Worm (Caenorhabditis elegans): ENCODE results near the gene str-37.

Gene str-37

DNA sequence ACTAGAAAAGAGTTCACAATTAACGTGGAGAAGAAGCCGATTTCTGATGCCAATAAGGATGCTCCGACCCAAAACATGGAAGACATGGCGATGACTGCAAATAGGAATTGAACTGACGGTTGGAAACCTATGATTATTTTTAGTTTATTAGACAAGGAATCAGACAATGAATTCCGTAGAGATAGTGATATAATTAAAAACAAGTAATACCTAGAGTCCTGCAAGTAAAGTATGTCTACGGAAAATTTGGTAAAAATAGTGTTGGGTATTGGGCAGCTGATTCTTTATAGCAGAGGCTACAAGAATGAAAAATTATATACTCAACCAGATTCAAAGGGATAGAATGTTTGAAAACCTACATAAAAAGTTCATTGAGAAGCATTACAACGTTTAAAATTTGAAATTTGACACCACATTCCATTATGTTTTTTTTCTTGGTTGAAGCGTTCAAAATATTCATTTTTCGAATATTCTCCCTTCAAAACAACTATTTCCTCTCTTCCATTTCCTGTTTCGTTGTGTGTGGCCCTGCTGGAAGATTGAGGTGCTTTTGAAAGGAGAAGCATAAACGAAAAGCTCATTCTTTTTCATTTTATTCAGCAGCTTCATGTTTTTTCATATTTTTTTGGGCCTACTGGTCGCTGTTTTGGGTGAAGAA lies 12.2 kb downstream of the str-37 start, which contains the start of the genes str-4 and lgc-48:
TSS of gene str-4 (minus strand) at position 101 of the 658 bp plus-strand sequence.
TSS of gene lgc-48 (plus strand) at position 608 of the 658 bp plus-strand sequence.
- TF ChIP-seq F55B11.4 (tag; optimal IDR thresholded peaks at IDR 0.05; ENCODE audit: borderline replicate concordance, insufficient read depth) (no peak), tbx-9 (tag; optimal IDR thresholded peaks at IDR 0.05; ENCODE audit: borderline replicate concordance) (no peak), dox-1 (GFP tag; IDR thresholded peaks at IDR 0.05) (no peak), ccch-3 (GFP tag; optimal IDR thresholded peaks at IDR 0.05) (no peak), tbp1 (GFP tag; optimal IDR thresholded peaks at IDR 0.05) (no peak), snpc-1.3 (tag; optimal IDR thresholded peaks at IDR 0.05; ENCODE audit: insufficient read depth) (no peak), nfya-2 (GFP tag; IDR thresholded peaks at IDR 0.05) (no peak)

DNA sequence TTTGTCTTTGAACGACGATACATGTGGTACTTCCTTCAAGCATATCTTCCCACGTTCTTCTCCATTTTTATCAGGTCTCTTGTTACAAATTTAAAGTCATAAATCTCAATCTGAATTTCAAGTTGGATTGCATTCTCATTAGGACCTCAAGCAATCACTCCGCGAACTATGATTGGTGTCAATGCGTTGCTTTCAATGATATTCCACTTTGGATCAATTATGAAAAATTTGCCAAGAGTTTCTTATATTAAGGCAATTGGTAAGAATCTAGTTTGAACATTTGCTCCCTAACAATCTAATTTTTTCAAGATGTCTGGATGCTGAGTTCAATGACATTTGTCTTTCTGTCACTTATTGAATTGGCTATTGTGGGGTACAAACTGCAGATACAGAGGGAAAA lies 14.7 kb downstream of the str-37 start:
- TF ChIP-seq pbrm-1 (GFP tag; IDR thresholded peaks at IDR 0.05) = no peak
- TF ChIP-seq atf-7 (tag; optimal IDR thresholded peaks at IDR 0.05) = no peak
- no peak for TF ChIP-seq attf-3 (GFP tag; conservative IDR thresholded peaks at IDR 0.05)
- no peak for TF ChIP-seq hrde-1 (tag; optimal IDR thresholded peaks at IDR 0.05; ENCODE audit: borderline replicate concordance)
- TF ChIP-seq attf-5 (GFP tag; optimal IDR thresholded peaks at IDR 0.05) = no peak
- no peak for TF ChIP-seq F49E8.2 (tag; optimal IDR thresholded peaks at IDR 0.05; ENCODE audit: insufficient read depth)
- TF ChIP-seq ztf-3 (GFP tag; optimal IDR thresholded peaks at IDR 0.05) = no peak
- TF ChIP-seq dpl-1 (GFP tag; optimal IDR thresholded peaks at IDR 0.05) = no peak
- TF ChIP-seq lin-40 (tag; optimal IDR thresholded peaks at IDR 0.05) = no peak
- TF ChIP-seq ztf-26 (tag; optimal IDR thresholded peaks at IDR 0.05) = no peak
- TF ChIP-seq K12H6.12 (tag; optimal IDR thresholded peaks at IDR 0.05) = no peak
- no peak for TF ChIP-seq ets-4 (GFP tag; optimal IDR thresholded peaks at IDR 0.05)
- no peak for TF ChIP-seq nhr-90 (tag; optimal IDR thresholded peaks at IDR 0.05)
- no peak for TF ChIP-seq Y53F4B.3 (GFP tag; IDR thresholded peaks at IDR 0.05)
- no peak for TF ChIP-seq efl-1 (GFP tag; optimal IDR thresholded peaks at IDR 0.05)
- TF ChIP-seq T07F8.4 (tag; optimal IDR thresholded peaks at IDR 0.05) = no peak
- no peak for TF ChIP-seq rpc-1 (optimal IDR thresholded peaks at IDR 0.05)
- TF ChIP-seq rpc-1 (tag; optimal IDR thresholded peaks at IDR 0.05) = no peak

DNA sequence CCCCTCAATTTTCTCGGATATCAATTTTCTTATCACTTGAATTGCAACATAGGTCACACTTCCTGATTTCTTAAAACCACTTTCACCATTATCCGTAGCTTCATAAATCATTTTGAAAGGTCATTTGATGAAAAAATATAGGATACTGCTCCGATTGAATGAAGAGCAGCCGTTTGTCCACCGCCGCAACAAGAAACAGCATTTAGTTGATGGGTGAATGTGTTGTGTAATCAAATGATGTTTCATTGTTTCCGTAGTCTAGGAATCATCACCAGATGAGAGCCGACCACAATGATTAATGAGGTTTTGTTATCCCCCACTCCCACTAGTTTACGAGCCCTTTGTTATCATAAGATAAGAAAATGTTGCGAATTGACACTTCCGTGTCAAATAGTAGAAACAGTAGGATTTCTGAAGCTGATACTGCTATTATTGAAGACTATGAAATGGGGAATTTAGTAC lies 18.3 kb downstream of the str-37 start, which contains the start of gene twk-43:
TSS of gene twk-43 (plus strand) at position 412 of the 462 bp plus-strand sequence.
- TF ChIP-seq madf-8 (GFP tag; conservative IDR thresholded peaks at IDR 0.05) (no peak), bed-2 (GFP tag; IDR thresholded peaks at IDR 0.05) (no peak), sea-2 (GFP tag; IDR thresholded peaks at IDR 0.05) (no peak), sdz-38 (tag; optimal IDR thresholded peaks at IDR 0.05) (no peak), lin-54 (GFP tag; optimal IDR thresholded peaks at IDR 0.05) (no peak)

DNA sequence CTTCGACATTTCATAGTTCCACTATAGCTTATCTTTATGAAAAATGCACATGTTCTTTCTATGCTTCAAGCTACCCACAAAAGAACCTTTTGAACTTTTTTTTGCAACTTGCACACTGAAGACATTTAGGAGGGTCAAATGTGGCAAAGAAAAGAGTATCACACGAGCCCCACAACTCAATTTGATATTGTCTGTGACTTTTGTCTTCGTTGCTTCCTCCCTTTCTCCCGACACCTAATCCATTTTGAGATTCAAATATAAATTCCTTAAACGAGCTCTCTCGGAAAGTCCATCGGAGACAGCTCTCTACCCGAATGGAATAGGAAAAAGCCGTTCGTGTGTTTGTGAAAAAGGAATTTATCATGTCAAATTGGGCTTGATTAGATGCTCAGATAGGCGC lies 22.7 kb downstream of the str-37 start:
- TF ChIP-seq F57C9.4 (tag; optimal IDR thresholded peaks at IDR 0.05) (no peak), mxl-1 (tag; optimal IDR thresholded peaks at IDR 0.05) (no peak), pha-4 (tag; optimal IDR thresholded peaks at IDR 0.05) (no peak), pbrm-1 (GFP tag; IDR thresholded peaks at IDR 0.05) (no peak), B0035.1 (tag; optimal IDR thresholded peaks at IDR 0.05) (no peak), die-1 (tag; optimal IDR thresholded peaks at IDR 0.05) (no peak)
